Fruit fly (Drosophila melanogaster): ENCODE measurements around the gene CG33635.

Gene CG33635

DNA sequence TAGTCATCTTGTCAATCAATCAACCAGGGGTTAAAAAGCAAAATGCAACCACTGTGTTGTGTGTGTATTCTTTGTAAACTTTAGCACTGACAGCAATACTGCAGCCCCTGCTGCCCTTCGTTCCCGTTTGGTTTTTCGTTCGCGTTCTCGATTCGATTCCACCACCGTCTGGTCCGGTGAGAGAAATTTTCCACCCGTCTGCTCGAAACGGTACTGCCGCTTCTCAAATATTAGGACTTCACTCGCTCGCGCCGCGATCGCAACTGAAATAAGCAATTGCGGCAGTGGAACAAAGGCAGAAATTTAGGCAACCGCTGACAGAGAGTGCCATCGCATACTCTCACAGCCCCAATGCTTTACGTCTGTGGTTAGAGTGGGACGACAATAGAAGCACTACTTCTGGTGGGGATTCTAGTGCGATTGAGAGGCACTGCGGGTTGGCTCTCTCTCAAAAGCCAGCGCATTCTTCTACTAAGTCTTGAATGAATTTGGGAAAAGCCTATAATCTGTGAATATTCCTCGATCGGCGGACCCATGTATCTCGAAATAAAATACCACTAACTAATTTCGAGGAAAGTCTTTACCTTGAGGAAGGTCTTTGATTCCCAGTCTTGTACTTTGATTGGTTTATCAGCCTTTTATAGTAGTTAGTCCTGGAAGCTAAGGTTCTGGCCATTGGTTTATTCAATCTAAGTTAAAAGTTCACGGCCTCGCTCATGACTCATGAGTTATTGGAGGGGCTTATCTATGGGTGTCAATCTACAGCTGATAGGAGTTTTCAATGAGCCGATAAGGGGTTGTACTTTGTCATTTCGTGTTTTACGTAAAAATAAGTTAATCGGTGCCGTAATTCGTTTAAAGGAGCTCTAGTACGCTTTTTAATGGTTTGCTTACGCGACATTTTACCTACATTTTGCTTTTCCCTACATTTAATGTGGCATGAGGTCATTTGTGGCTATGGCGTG is 29.2 kb downstream of the CG33635 start (continued):
- TF ChIP-seq grn (GFP tag; optimal IDR thresholded peaks at IDR 0.05) = peak; percentile 90
- 0 out of 3 replicates have a peak, but pooled peaks have one; percentile 36 for TF ChIP-seq CG7963 (GFP tag; IDR thresholded peaks at IDR 0.05; ENCODE audit: partially characterized antibody)
- TF ChIP-seq Ets97D (GFP tag; optimal IDR thresholded peaks at IDR 0.05) = no peak
- TF ChIP-seq lbe (GFP tag; optimal IDR thresholded peaks at IDR 0.05) = peak; percentile 59
- TF ChIP-seq Spps (tag; optimal IDR thresholded peaks at IDR 0.05) = no peak
- peak; percentile 50 for TF ChIP-seq Nf-YB (GFP tag; optimal IDR thresholded peaks at IDR 0.05)
- no peak for TF ChIP-seq disco-r (GFP tag; optimal IDR thresholded peaks at IDR 0.05)
- peak; percentile 65 for TF ChIP-seq bbx (GFP tag; IDR thresholded peaks at IDR 0.05; ENCODE audit: partially characterized antibody)
- TF ChIP-seq HLH3B (GFP tag; IDR thresholded peaks at IDR 0.05) = peak; percentile 15; the same call in 1 of the 2 replicates
- 0 out of 3 replicates have a peak, but pooled peaks have one; percentile 23 for TF ChIP-seq C15 (GFP tag; IDR thresholded peaks at IDR 0.05)
- no peak for TF ChIP-seq gt (GFP tag; IDR thresholded peaks at IDR 0.05)
- peak; percentile 22; the same call in 1 of the 2 replicates for TF ChIP-seq CG10366 (GFP tag; IDR thresholded peaks at IDR 0.05)
- no peak for TF ChIP-seq inv (GFP tag; IDR thresholded peaks at IDR 0.05; ENCODE audit: partially characterized antibody)
- peak; percentile 96 for TF ChIP-seq Med (GFP tag)
- peak; percentile 38; the same call in 1 of the 3 replicates for TF ChIP-seq HLH4C (GFP tag; IDR thresholded peaks at IDR 0.05; ENCODE audit: partially characterized antibody)
- peak; percentile 10 for TF ChIP-seq Mes4 (GFP tag; optimal IDR thresholded peaks at IDR 0.05)
- TF ChIP-seq CG11723 (GFP tag; optimal IDR thresholded peaks at IDR 0.05) = peak; percentile 10
- TF ChIP-seq CG17829 (tag; optimal IDR thresholded peaks at IDR 0.05) = peak; percentile 50
- no peak for TF ChIP-seq CG7745 (tag; optimal IDR thresholded peaks at IDR 0.05)
- TF ChIP-seq Dbx (GFP tag; IDR thresholded peaks at IDR 0.05) = peak; percentile 75; the same call in 2 of the 3 replicates
- peak; percentile 68 for TF ChIP-seq CG7987 (GFP tag; optimal IDR thresholded peaks at IDR 0.05)
- peak; percentile 43; the same call in 1 of the 3 replicates for TF ChIP-seq otp (GFP tag; IDR thresholded peaks at IDR 0.05)
- no peak for TF ChIP-seq CG7372 (GFP tag; IDR thresholded peaks at IDR 0.05)
- TF ChIP-seq shn (GFP tag; optimal IDR thresholded peaks at IDR 0.05) = peak; percentile 44
- TF ChIP-seq CG4328 (GFP tag; optimal IDR thresholded peaks at IDR 0.05) = peak; percentile 15
- TF ChIP-seq CG15514 (GFP tag; optimal IDR thresholded peaks at IDR 0.05) = peak; percentile 72
- no peak for TF ChIP-seq CG6654 (GFP tag; optimal IDR thresholded peaks at IDR 0.05)
- TF ChIP-seq CG3847 (GFP tag; IDR thresholded peaks at IDR 0.05) = no peak
- TF ChIP-seq aop (GFP tag; IDR thresholded peaks at IDR 0.05) = peak; percentile 56; the same call in 1 of the 2 replicates
- TF ChIP-seq CG30431 (GFP tag; optimal IDR thresholded peaks at IDR 0.05) = no peak
- peak; percentile 38; the same call in 1 of the 2 replicates for TF ChIP-seq CG31441 (GFP tag; IDR thresholded peaks at IDR 0.05)
- TF ChIP-seq pum (GFP tag; optimal IDR thresholded peaks at IDR 0.05) = no peak
- TF ChIP-seq CG11695 (GFP tag; IDR thresholded peaks at IDR 0.05) = no peak
- TF ChIP-seq tx (GFP tag; optimal IDR thresholded peaks at IDR 0.05) = no peak
- TF ChIP-seq emc (GFP tag; optimal IDR thresholded peaks at IDR 0.05) = no peak
- peak; percentile 57; the same call in 1 of the 2 replicates for TF ChIP-seq bowl (GFP tag; IDR thresholded peaks at IDR 0.05)
- no peak for TF ChIP-seq ranshi (GFP tag; IDR thresholded peaks at IDR 0.05)
- TF ChIP-seq eyg (GFP tag; optimal IDR thresholded peaks at IDR 0.05) = no peak
- TF ChIP-seq Chrac-16 (GFP tag; optimal IDR thresholded peaks at IDR 0.05) = no peak
- TF ChIP-seq bigmax (GFP tag; optimal IDR thresholded peaks at IDR 0.05) = peak; percentile 28
- TF ChIP-seq CG13894 (tag; optimal IDR thresholded peaks at IDR 0.05) = peak; percentile 83
- TF ChIP-seq CG8290 (GFP tag; optimal IDR thresholded peaks at IDR 0.05) = peak; percentile 41
- TF ChIP-seq CG8290 (tag; optimal IDR thresholded peaks at IDR 0.05) = peak; percentile 21 to 82
- TF ChIP-seq CG7556 (GFP tag; optimal IDR thresholded peaks at IDR 0.05) = peak; percentile 1
- peak; percentile 26 for TF ChIP-seq CG1603 (tag; optimal IDR thresholded peaks at IDR 0.05)
- TF ChIP-seq abd-A (tag; optimal IDR thresholded peaks at IDR 0.05) = peak; percentile 2
- peak; percentile 65 for TF ChIP-seq wek (GFP tag; optimal IDR thresholded peaks at IDR 0.05)
- TF ChIP-seq CHES-1-like (GFP tag; optimal IDR thresholded peaks at IDR 0.05) = peak; percentile 37
